Worm (Caenorhabditis elegans): ENCODE measurements around the gene C30H6.5.

C30H6.5 gene

DNA sequence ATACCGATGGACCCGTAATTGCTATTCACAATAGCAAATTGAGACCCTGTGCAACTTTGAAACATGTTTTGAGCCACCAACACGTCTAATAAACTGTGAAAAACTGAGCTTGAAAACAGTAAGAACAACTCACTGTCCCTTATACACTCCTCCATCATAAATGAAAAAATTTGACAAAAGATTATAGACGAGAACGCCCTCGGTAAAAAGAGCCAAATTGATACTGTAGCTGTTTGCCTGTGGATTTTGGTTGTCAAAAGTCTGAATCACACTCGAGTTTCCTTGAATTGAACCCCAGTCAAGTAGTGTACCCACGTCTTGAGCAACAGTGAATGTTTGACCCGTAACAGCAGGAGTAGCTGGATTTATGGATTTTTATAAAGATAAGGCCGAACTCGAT is 30.5 kb upstream of the C30H6.5 start:
- TF ChIP-seq lin-39 (tag; optimal IDR thresholded peaks at IDR 0.05) (no peak), ceh-9 (tag; optimal IDR thresholded peaks at IDR 0.05) (no peak), fos-1 (tag; optimal IDR thresholded peaks at IDR 0.05) (no peak), R02D3.7 (tag; optimal IDR thresholded peaks at IDR 0.05) (no peak), pha-4 (tag; optimal IDR thresholded peaks at IDR 0.05) (no peak), egl-27 (tag; optimal IDR thresholded peaks at IDR 0.05) (no peak), sea-2 (GFP tag; optimal IDR thresholded peaks at IDR 0.05) (no peak), nhr-23 (tag; optimal IDR thresholded peaks at IDR 0.05) (no peak), pqm-1 (tag; optimal IDR thresholded peaks at IDR 0.05) (no peak), tbx-2 (tag; optimal IDR thresholded peaks at IDR 0.05) (no peak), unc-62 (GFP tag; optimal IDR thresholded peaks at IDR 0.05) (no peak), lin-15B (tag; optimal IDR thresholded peaks at IDR 0.05) (no peak), nhr-28 (tag; optimal IDR thresholded peaks at IDR 0.05) (no peak), fkh-2 (tag; optimal IDR thresholded peaks at IDR 0.05) (no peak), aly-2 (tag; optimal IDR thresholded peaks at IDR 0.05) (no peak), egl-5 (tag; optimal IDR thresholded peaks at IDR 0.05) (no peak), mml-1 (tag; optimal IDR thresholded peaks at IDR 0.05) (no peak), mdl-1 (tag; optimal IDR thresholded peaks at IDR 0.05) (no peak), ztf-4 (tag; optimal IDR thresholded peaks at IDR 0.05) (no peak)

DNA sequence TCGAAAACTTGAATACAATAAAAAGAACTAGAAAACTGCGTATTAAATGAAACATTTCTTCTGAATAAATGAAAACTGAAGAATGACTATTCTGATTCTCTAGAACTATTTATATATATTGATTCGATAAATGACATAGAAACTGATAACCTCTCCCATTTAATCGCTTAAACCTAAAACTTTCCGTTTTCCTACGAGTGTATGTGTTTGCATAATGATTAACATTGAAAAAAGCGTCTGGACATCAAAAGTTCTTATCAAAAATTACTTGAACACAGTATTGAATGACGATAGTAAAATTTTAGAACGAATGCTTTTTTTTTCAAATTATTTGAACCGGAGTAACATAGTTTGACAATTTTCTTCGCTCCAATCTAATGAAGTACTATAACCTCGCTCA is 29.4 kb upstream of the C30H6.5 start, which contains the start of gene C49C3.9:
TSS of gene C49C3.9 (minus strand) at position 136 of the 400 bp plus-strand sequence.
- TF ChIP-seq mdl-1 (tag; optimal IDR thresholded peaks at IDR 0.05) (no peak), lin-39 (tag; optimal IDR thresholded peaks at IDR 0.05) (no peak), elt-2 (tag; optimal IDR thresholded peaks at IDR 0.05) (peak; percentile 92), nhr-25 (tag; optimal IDR thresholded peaks at IDR 0.05) (no peak), pqm-1 (tag; optimal IDR thresholded peaks at IDR 0.05) (peak; percentile 85), elt-3 (tag; optimal IDR thresholded peaks at IDR 0.05) (no peak), ceh-28 (tag; optimal IDR thresholded peaks at IDR 0.05) (no peak)

DNA sequence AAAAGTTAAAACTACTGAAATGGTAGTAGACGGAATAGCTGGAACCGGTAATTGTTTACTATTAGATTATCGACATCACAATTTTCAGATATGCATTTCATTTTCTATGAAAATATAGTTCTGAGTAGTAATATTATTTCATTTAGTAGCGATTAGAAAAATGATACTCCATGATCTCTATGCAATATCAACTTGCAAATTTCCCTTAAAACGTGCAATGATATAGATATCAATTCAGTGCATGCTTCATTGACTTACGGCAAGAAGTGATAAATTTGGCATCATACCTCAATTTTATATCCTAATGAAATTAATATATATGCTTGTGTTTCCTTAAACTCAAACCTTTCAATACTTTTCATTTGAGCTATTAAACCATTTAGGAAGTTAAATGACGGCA is 28.9 kb upstream of the C30H6.5 start, which contains the start of gene C49C3.21:
TSS of gene C49C3.21 (plus strand) at position 301 of the 400 bp plus-strand sequence.
- TF ChIP-seq nhr-28 (tag; optimal IDR thresholded peaks at IDR 0.05) (no peak), egl-27 (tag; optimal IDR thresholded peaks at IDR 0.05) (no peak), nhr-43 (tag; optimal IDR thresholded peaks at IDR 0.05; ENCODE audit: poor library complexity, severe bottlenecking) (no peak), R02D3.7 (tag; optimal IDR thresholded peaks at IDR 0.05) (no peak), aly-2 (tag; optimal IDR thresholded peaks at IDR 0.05) (no peak), ztf-4 (tag; optimal IDR thresholded peaks at IDR 0.05) (no peak), lin-39 (tag; optimal IDR thresholded peaks at IDR 0.05) (no peak), nhr-12 (tag; optimal IDR thresholded peaks at IDR 0.05) (no peak), snpc-4 (tag; optimal IDR thresholded peaks at IDR 0.05) (no peak), ceh-9 (tag; optimal IDR thresholded peaks at IDR 0.05) (no peak), daf-12 (tag; optimal IDR thresholded peaks at IDR 0.05) (no peak), jun-1 (tag; optimal IDR thresholded peaks at IDR 0.05) (no peak), fos-1 (tag; optimal IDR thresholded peaks at IDR 0.05) (no peak)

ce11 chrIV:17343482-17343881 is 28.1 kb upstream of the C30H6.5 start, which contains the start of gene C49C3.11:
TSS of gene C49C3.11 (plus strand) at chrIV:17343782.
- no peak for TF ChIP-seq ama-1 (optimal IDR thresholded peaks at IDR 0.05)
- no peak for TF ChIP-seq ceh-28 (tag; optimal IDR thresholded peaks at IDR 0.05)
- TF ChIP-seq eor-1 (tag; optimal IDR thresholded peaks at IDR 0.05): no peak
- TF ChIP-seq ceh-16 (tag; optimal IDR thresholded peaks at IDR 0.05): no peak
- TF ChIP-seq fos-1 (tag; optimal IDR thresholded peaks at IDR 0.05): no peak
- no peak for TF ChIP-seq pha-4 (tag; optimal IDR thresholded peaks at IDR 0.05)
- TF ChIP-seq skn-1 (tag; optimal IDR thresholded peaks at IDR 0.05): no peak
- TF ChIP-seq nhr-77 (tag; optimal IDR thresholded peaks at IDR 0.05): no peak
- TF ChIP-seq nfya-1 (tag; optimal IDR thresholded peaks at IDR 0.05; ENCODE audit: insufficient read depth): no peak
- no peak for TF ChIP-seq ceh-9 (tag; optimal IDR thresholded peaks at IDR 0.05)
- TF ChIP-seq hmg-11 (tag; optimal IDR thresholded peaks at IDR 0.05): no peak
- TF ChIP-seq ztf-11 (tag; optimal IDR thresholded peaks at IDR 0.05): no peak
- TF ChIP-seq egl-5 (tag; optimal IDR thresholded peaks at IDR 0.05): no peak
- TF ChIP-seq aly-2 (tag; optimal IDR thresholded peaks at IDR 0.05): no peak
- TF ChIP-seq nhr-76 (tag; optimal IDR thresholded peaks at IDR 0.05): no peak
- TF ChIP-seq tbx-2 (tag; optimal IDR thresholded peaks at IDR 0.05): no peak
- TF ChIP-seq ZK546.5 (tag; optimal IDR thresholded peaks at IDR 0.05): no peak
- no peak for TF ChIP-seq jun-1 (tag; optimal IDR thresholded peaks at IDR 0.05)
